Worm (Caenorhabditis elegans) whole organism, L3 larva: ENCODE results near the gene F14D7.2.

Experiments used
- R02D3.7 ChIP-seq: fragments of 150-350 bp; optimal IDR thresholded peaks from 2 replicates; lab custom pipeline; 2014; ENCODE audit warnings: missing biosample characterization, missing genetic modification characterization
- daf-12 ChIP-seq: fragments of 150-350 bp; optimal IDR thresholded peaks from 2 replicates; lab custom pipeline; 2014; ENCODE audit warnings: missing biosample characterization, missing genetic modification reagents, missing genetic modification characterization
- egl-27 ChIP-seq: sonication (generic microtip); optimal IDR thresholded peaks from 4 replicates; lab custom pipeline; 2017; ENCODE audit warnings: missing biosample characterization, missing genetic modification reagents, missing genetic modification characterization
- jun-1 ChIP-seq: fragments of 150-350 bp; optimal IDR thresholded peaks from 2 replicates; lab custom pipeline; 2014; ENCODE audit warnings: missing biosample characterization, missing genetic modification reagents, missing genetic modification characterization
- lin-15B ChIP-seq: fragments of 150-350 bp; optimal IDR thresholded peaks from 2 replicates; lab custom pipeline; 2014; ENCODE audit warnings: missing biosample characterization, missing genetic modification characterization
- nfya-1 ChIP-seq: sonication (generic microtip); optimal IDR thresholded peaks from 2 replicates; lab custom pipeline; 2017; ENCODE audit warnings: missing genetic modification characterization, mild to moderate bottlenecking, missing compliant biosample characterization, antibody characterized with exemption, moderate library complexity; ENCODE audit not compliant: insufficient read depth
- nhr-237 ChIP-seq: fragments of 150-350 bp; optimal IDR thresholded peaks from 2 replicates; lab custom pipeline; 2014; ENCODE audit warnings: missing biosample characterization, missing genetic modification characterization
- nhr-28 ChIP-seq: fragments of 150-350 bp; optimal IDR thresholded peaks from 2 replicates; lab custom pipeline; 2014; ENCODE audit warnings: missing biosample characterization, missing genetic modification characterization
- nhr-76 ChIP-seq: fragments of 150-350 bp; sonication (generic microtip); optimal IDR thresholded peaks from 5 replicates; lab custom pipeline; 2014; ENCODE audit warnings: missing biosample characterization, missing genetic modification characterization
- snpc-4 ChIP-seq: fragments of 150-350 bp; optimal IDR thresholded peaks from 2 replicates; lab custom pipeline; 2014; ENCODE audit warnings: missing biosample characterization, missing genetic modification characterization
- tbx-2 ChIP-seq: sonication (generic microtip); optimal IDR thresholded peaks from 2 replicates; lab custom pipeline; 2016; ENCODE audit warnings: mild to moderate bottlenecking, missing genetic modification characterization, missing compliant biosample characterization
- unc-39 ChIP-seq: sonication (generic microtip); optimal IDR thresholded peaks from 4 replicates; lab custom pipeline; 2017; ENCODE audit warnings: missing biosample characterization, missing genetic modification characterization
- unc-62 ChIP-seq: fragments of 150-350 bp; sonication (generic microtip); optimal IDR thresholded peaks from 4 replicates; lab custom pipeline; 2014; ENCODE audit warnings: missing biosample characterization, missing genetic modification reagents, missing genetic modification characterization
- zag-1 ChIP-seq: fragments of 150-350 bp; optimal IDR thresholded peaks from 2 replicates; lab custom pipeline; 2014; ENCODE audit warnings: missing biosample characterization, missing genetic modification characterization

ce11 chrV:14324502-14325467, 31.3 kb upstream of the F14D7.2 start, which contains the start of the genes F47B8.4 and F47B8.18:
- TF ChIP-seq daf-12 (no peak), zag-1 (tag; lab: Kevin White, UChicago) (no peak), nfya-1 (tag; lab: Kevin White, UChicago) (no peak), egl-27 (no peak), R02D3.7 (no peak), tbx-2 (tag; lab: Kevin White, UChicago) (no peak), unc-39 (no peak), snpc-4 (tag; lab: Kevin White, UChicago) (no peak), nhr-28 (tag; lab: Kevin White, UChicago) (no peak), unc-62 (no peak), jun-1 (tag; lab: Kevin White, UChicago) (no peak), nhr-237 (no peak), lin-15B (tag; lab: Kevin White, UChicago) (no peak), nhr-76 (tag; lab: Kevin White, UChicago) (no peak)
